Fruit fly (Drosophila melanogaster) whole organism, embryonic: Measurements from ENCODE around the gene CG3104.

Experiments
- B-H2 ChIP-seq: fragments of 200-800 bp; sonication (Bioruptor generic); optimal IDR thresholded peaks from 2 replicates; lab custom pipeline; 2018; ENCODE audit warnings: missing biosample characterization, mild to moderate bottlenecking, missing genetic modification characterization
- CG11560 ChIP-seq: fragments of 200-800 bp; sonication (Bioruptor generic); IDR thresholded peaks from 3 replicates; pipeline ENCODE4 v1.3.6; 2022; ENCODE audit warnings: missing biosample characterization, missing genetic modification characterization
- CG11723 ChIP-seq: fragments of 200-800 bp; sonication (Bioruptor generic); optimal IDR thresholded peaks from 2 replicates; lab custom pipeline; 2017; ENCODE audit warnings: missing biosample characterization, mild to moderate bottlenecking, missing genetic modification characterization
- CG12236 ChIP-seq: fragments of 200-800 bp; sonication (Bioruptor generic); optimal IDR thresholded peaks from 2 replicates; lab custom pipeline; 2016; ENCODE audit warnings: missing biosample characterization, missing genetic modification characterization
- CG12744 ChIP-seq: fragments of 200-800 bp; sonication (Bioruptor generic); optimal IDR thresholded peaks from 2 replicates; lab custom pipeline; 2016; ENCODE audit warnings: missing biosample characterization, missing genetic modification characterization
- CG13296 ChIP-seq: fragments of 200-800 bp; sonication (Bioruptor generic); optimal IDR thresholded peaks from 3 replicates; lab custom pipeline; 2018; ENCODE audit warnings: missing biosample characterization, mild to moderate bottlenecking, missing genetic modification characterization
- CG14441 ChIP-seq: fragments of 200-800 bp; sonication (Bioruptor generic); IDR thresholded peaks from 2 replicates; pipeline ENCODE4 v1.3.6; 2022; ENCODE audit warnings: missing biosample characterization, missing genetic modification characterization
- CG14710 ChIP-seq: fragments of 200-800 bp; sonication (Bioruptor generic); optimal IDR thresholded peaks from 3 replicates; lab custom pipeline; 2019; ENCODE audit warnings: missing biosample characterization, mild to moderate bottlenecking, missing genetic modification characterization, moderate library complexity
- CG15073 ChIP-seq: fragments of 200-800 bp; sonication (Bioruptor generic); optimal IDR thresholded peaks from 2 replicates; lab custom pipeline; 2016; ENCODE audit warnings: missing biosample characterization, missing genetic modification characterization
- CG15269 ChIP-seq: fragments of 200-800 bp; sonication (Bioruptor generic); optimal IDR thresholded peaks from 2 replicates; lab custom pipeline; 2018; ENCODE audit warnings: missing biosample characterization, mild to moderate bottlenecking, missing genetic modification characterization, moderate library complexity
- CG1529 ChIP-seq: fragments of 200-800 bp; sonication (Bioruptor generic); optimal IDR thresholded peaks from 3 replicates; lab custom pipeline; 2018; ENCODE audit warnings: missing biosample characterization, missing genetic modification characterization
- CG15601 ChIP-seq: fragments of 200-800 bp; sonication (Bioruptor generic); optimal IDR thresholded peaks from 3 replicates; lab custom pipeline; 2019; ENCODE audit warnings: missing biosample characterization, mild to moderate bottlenecking, missing genetic modification characterization, moderate library complexity
- CG1832 ChIP-seq: fragments of 200-800 bp; sonication (Bioruptor generic); optimal IDR thresholded peaks from 2 replicates; lab custom pipeline; 2017; ENCODE audit warnings: missing biosample characterization, mild to moderate bottlenecking, missing genetic modification characterization, inconsistent platforms
- CG18619 ChIP-seq: fragments of 200-800 bp; sonication (Bioruptor generic); optimal IDR thresholded peaks from 3 replicates; lab custom pipeline; 2017; ENCODE audit warnings: missing biosample characterization, mild to moderate bottlenecking, missing genetic modification characterization
- CG2712 ChIP-seq: fragments of 200-800 bp; optimal IDR thresholded peaks from 3 replicates; lab custom pipeline; 2019; ENCODE audit warnings: missing biosample characterization, mild to moderate bottlenecking, missing genetic modification characterization, moderate library complexity
- CG30020 ChIP-seq: fragments of 200-800 bp; optimal IDR thresholded peaks from 2 replicates; lab custom pipeline; 2019; ENCODE audit warnings: missing biosample characterization, mild to moderate bottlenecking, missing genetic modification characterization, moderate library complexity
- CG30403 ChIP-seq: fragments of 200-800 bp; sonication (Bioruptor generic); optimal IDR thresholded peaks from 3 replicates; lab custom pipeline; 2016; ENCODE audit warnings: missing biosample characterization, missing genetic modification characterization
- CG3065 ChIP-seq: fragments of 200-800 bp; sonication (Bioruptor generic); optimal IDR thresholded peaks from 2 replicates; lab custom pipeline; 2016; ENCODE audit warnings: missing biosample characterization, missing genetic modification characterization
- CG34422 ChIP-seq: fragments of 200-800 bp; sonication (Bioruptor generic); IDR thresholded peaks from 3 replicates; pipeline ENCODE4 v1.3.6; 2022; ENCODE audit warnings: missing biosample characterization, missing genetic modification characterization
- CG6854 ChIP-seq: fragments of 200-800 bp; sonication (Bioruptor generic); optimal IDR thresholded peaks from 3 replicates; lab custom pipeline; 2017; ENCODE audit warnings: missing biosample characterization, mild to moderate bottlenecking, missing genetic modification characterization
- CG7271 ChIP-seq: fragments of 200-800 bp; sonication (Bioruptor generic); optimal IDR thresholded peaks from 2 replicates; lab custom pipeline; 2018; ENCODE audit warnings: missing biosample characterization, mild to moderate bottlenecking, missing genetic modification characterization, moderate library complexity
- CG7556 ChIP-seq: fragments of 200-800 bp; sonication (Bioruptor generic); optimal IDR thresholded peaks from 2 replicates; lab custom pipeline; 2017; ENCODE audit warnings: missing biosample characterization, mild to moderate bottlenecking, missing genetic modification characterization
- CG9215 ChIP-seq: fragments of 200-800 bp; sonication (Bioruptor generic); IDR thresholded peaks from 2 replicates; pipeline ENCODE4 v1.3.6; 2022; ENCODE audit warnings: missing biosample characterization, missing genetic modification characterization
- CG9817 ChIP-seq: fragments of 200-800 bp; sonication (Bioruptor generic); optimal IDR thresholded peaks from 2 replicates; lab custom pipeline; 2018; ENCODE audit warnings: missing biosample characterization, mild to moderate bottlenecking, missing genetic modification characterization, moderate library complexity
- CHES-1-like ChIP-seq: fragments of 200-800 bp; sonication (Bioruptor generic); optimal IDR thresholded peaks from 2 replicates; lab custom pipeline; 2016; ENCODE audit warnings: missing biosample characterization, missing genetic modification characterization
- Dref ChIP-seq: fragments of 200-800 bp; sonication (Bioruptor generic); IDR thresholded peaks from 2 replicates; pipeline ENCODE4 v1.3.6; 2022; ENCODE audit warnings: missing biosample characterization, missing genetic modification characterization
- Fer1 ChIP-seq: fragments of 200-800 bp; sonication (Bioruptor generic); optimal IDR thresholded peaks from 2 replicates; lab custom pipeline; 2017; ENCODE audit warnings: missing biosample characterization, mild to moderate bottlenecking, missing genetic modification characterization
- Fer3 ChIP-seq: fragments of 200-800 bp; sonication (Bioruptor generic); optimal IDR thresholded peaks from 2 replicates; lab custom pipeline; 2018; ENCODE audit warnings: missing biosample characterization, mild to moderate bottlenecking, missing genetic modification characterization, moderate library complexity
- GATAe ChIP-seq: fragments of 200-800 bp; sonication (Bioruptor generic); conservative IDR thresholded peaks from 2 replicates; pipeline ENCODE4 v1.3.6; 2022; ENCODE audit warnings: missing biosample characterization, missing genetic modification characterization
- HLHmδ ChIP-seq: fragments of 200-800 bp; sonication (Bioruptor generic); optimal IDR thresholded peaks from 2 replicates; lab custom pipeline; 2018; ENCODE audit warnings: missing biosample characterization, mild to moderate bottlenecking, missing genetic modification characterization, moderate library complexity
- MESR4 ChIP-seq: fragments of 200-800 bp; sonication (Bioruptor generic); optimal IDR thresholded peaks from 2 replicates; lab custom pipeline; 2018; ENCODE audit warnings: missing biosample characterization, mild to moderate bottlenecking, missing genetic modification characterization, moderate library complexity
- Side ChIP-seq: fragments of 200-800 bp; sonication (Bioruptor generic); optimal IDR thresholded peaks from 2 replicates; lab custom pipeline; 2016; ENCODE audit warnings: missing biosample characterization, missing genetic modification characterization
- Xbp1 ChIP-seq: fragments of 200-800 bp; sonication (Bioruptor generic); optimal IDR thresholded peaks from 3 replicates; lab custom pipeline; 2016; ENCODE audit warnings: missing biosample characterization, mild to moderate bottlenecking, missing genetic modification characterization
- br ChIP-seq: fragments of >200 bp; optimal IDR thresholded peaks from 2 replicates; lab custom pipeline; 2017
- chinmo ChIP-seq: fragments of 200-800 bp; sonication (Bioruptor generic); IDR thresholded peaks from 4 replicates; pipeline ENCODE4 v1.3.6; 2022; ENCODE audit warnings: missing biosample characterization, missing genetic modification characterization; ENCODE audit not compliant: partially characterized antibody
- ci ChIP-seq: fragments of 200-800 bp; sonication (Bioruptor generic); IDR thresholded peaks from 3 replicates; pipeline ENCODE4 v1.3.6; 2022; ENCODE audit warnings: missing biosample characterization, missing genetic modification characterization
- corto ChIP-seq: fragments of 200-800 bp; sonication (Bioruptor generic); optimal IDR thresholded peaks from 2 replicates; lab custom pipeline; 2016; ENCODE audit warnings: missing biosample characterization, mild to moderate bottlenecking, missing genetic modification characterization, moderate library complexity
- eve ChIP-seq, 2 experiments: fragments of >200 bp; optimal IDR thresholded peaks; 2 replicates each; lab custom pipeline; 2017; ENCODE audit warnings: missing biosample characterization in 2 of 2, missing genetic modification characterization in 2 of 2
- eyg ChIP-seq: fragments of 200-800 bp; sonication (Bioruptor generic); optimal IDR thresholded peaks from 3 replicates; lab custom pipeline; 2016; ENCODE audit warnings: missing biosample characterization, missing genetic modification characterization
- ind ChIP-seq: fragments of 200-800 bp; sonication (Bioruptor generic); optimal IDR thresholded peaks from 3 replicates; lab custom pipeline; 2016; ENCODE audit warnings: missing biosample characterization, missing genetic modification characterization
- lbe ChIP-seq: fragments of 200-800 bp; sonication (Bioruptor generic); optimal IDR thresholded peaks from 2 replicates; lab custom pipeline; 2016; ENCODE audit warnings: missing biosample characterization, mild to moderate bottlenecking, missing genetic modification characterization
- lilli ChIP-seq: fragments of 200-800 bp; sonication (Bioruptor generic); optimal IDR thresholded peaks from 3 replicates; lab custom pipeline; 2016; ENCODE audit warnings: missing biosample characterization, missing genetic modification characterization
- nerfin-2 ChIP-seq: fragments of 200-800 bp; sonication (Bioruptor generic); IDR thresholded peaks from 2 replicates; pipeline ENCODE4 v1.3.6; 2022; ENCODE audit warnings: missing biosample characterization, missing genetic modification characterization; ENCODE audit not compliant: partially characterized antibody
- org-1 ChIP-seq: fragments of 200-800 bp; sonication (Bioruptor generic); optimal IDR thresholded peaks from 2 replicates; lab custom pipeline; 2017; ENCODE audit warnings: missing biosample characterization, missing genetic modification characterization
- psq ChIP-seq: fragments of 200-800 bp; sonication (Bioruptor generic); optimal IDR thresholded peaks from 2 replicates; lab custom pipeline; 2017; ENCODE audit warnings: missing biosample characterization, missing genetic modification characterization
- ro ChIP-seq: fragments of 200-800 bp; sonication (Bioruptor generic); IDR thresholded peaks from 2 replicates; pipeline ENCODE4 v1.3.6; 2022; ENCODE audit warnings: missing biosample characterization, missing genetic modification characterization
- salm ChIP-seq: fragments of 200-800 bp; sonication (Bioruptor generic); optimal IDR thresholded peaks from 2 replicates; lab custom pipeline; 2018; ENCODE audit warnings: missing biosample characterization, mild to moderate bottlenecking, missing genetic modification characterization
- sqz ChIP-seq: fragments of 200-800 bp; sonication (Bioruptor generic); optimal IDR thresholded peaks from 3 replicates; lab custom pipeline; 2018; ENCODE audit warnings: missing biosample characterization, mild to moderate bottlenecking, missing genetic modification characterization
- stc ChIP-seq: fragments of 200-800 bp; sonication (Bioruptor generic); IDR thresholded peaks from 2 replicates; pipeline ENCODE4 v1.3.6; 2022; ENCODE audit warnings: missing biosample characterization, missing genetic modification characterization
- tgo ChIP-seq: fragments of 200-800 bp; sonication (Bioruptor generic); IDR thresholded peaks from 3 replicates; pipeline ENCODE4 v1.3.6; 2022; ENCODE audit warnings: missing biosample characterization, missing genetic modification characterization
- toy ChIP-seq: fragments of 200-800 bp; sonication (Bioruptor generic); IDR thresholded peaks from 2 replicates; pipeline ENCODE4 v1.3.6; 2022; ENCODE audit warnings: missing biosample characterization, missing genetic modification characterization
- twi ChIP-seq: fragments of 200-800 bp; optimal IDR thresholded peaks from 2 replicates; lab custom pipeline; 2019; ENCODE audit warnings: missing biosample characterization, mild to moderate bottlenecking, missing genetic modification characterization, moderate library complexity
- tx ChIP-seq: fragments of 200-800 bp; sonication (Bioruptor generic); optimal IDR thresholded peaks from 2 replicates; lab custom pipeline; 2016; ENCODE audit warnings: missing biosample characterization, missing genetic modification characterization

Gene CG3104

dm6 chr2L:2905051-2905446, 49.5 kb upstream of the CG3104 start:
- TF ChIP-seq sqz (GFP tag; lab: Kevin White, UChicago) = no peak
- no peak for TF ChIP-seq lbe (GFP tag; lab: Kevin White, UChicago)
- TF ChIP-seq CG3065 (GFP tag; lab: Kevin White, UChicago) = no peak
- TF ChIP-seq CG2712 (tag; lab: Kevin White, UChicago) = peak; percentile 57
- no peak for TF ChIP-seq HLHmδ (GFP tag; lab: Kevin White, UChicago)
- TF ChIP-seq psq (GFP tag; lab: Kevin White, UChicago) = peak; percentile 65
- TF ChIP-seq stc = peak; percentile 65
- peak; percentile 68 for TF ChIP-seq tgo
- TF ChIP-seq CG9817 (tag; lab: Kevin White, UChicago) = no peak
- TF ChIP-seq br (lab: Kevin White, UChicago) = no peak
- TF ChIP-seq MESR4 (GFP tag; lab: Kevin White, UChicago) = no peak
- TF ChIP-seq salm (tag; lab: Kevin White, UChicago) = peak; percentile 4
- TF ChIP-seq CG13296 (GFP tag; lab: Kevin White, UChicago) = no peak
- no peak for TF ChIP-seq tx (GFP tag; lab: Kevin White, UChicago)
- no peak for TF ChIP-seq twi (tag; lab: Kevin White, UChicago)
- TF ChIP-seq Dref (GFP tag; lab: Robert Waterston, UW) = no peak
- peak; percentile 30 for TF ChIP-seq CG1529
- TF ChIP-seq lilli (GFP tag; lab: Kevin White, UChicago) = peak; percentile 52
- TF ChIP-seq CHES-1-like (GFP tag; lab: Kevin White, UChicago) = no peak
- TF ChIP-seq org-1 (GFP tag; lab: Kevin White, UChicago) = no peak
- peak; percentile 45 for TF ChIP-seq ind (GFP tag; lab: Kevin White, UChicago)
- TF ChIP-seq CG6854 (GFP tag; lab: Kevin White, UChicago) = no peak
- no peak for TF ChIP-seq CG9215 (GFP tag; lab: Robert Waterston, UW)
- no peak for TF ChIP-seq CG7271 (tag; lab: Kevin White, UChicago)
- TF ChIP-seq CG14710 (tag; lab: Kevin White, UChicago) = no peak
- no peak for TF ChIP-seq CG34422 (GFP tag; lab: Robert Waterston, UW)
- TF ChIP-seq Side (GFP tag; lab: Kevin White, UChicago) = no peak
- TF ChIP-seq nerfin-2 = no peak
- no peak for TF ChIP-seq CG30020
- no peak for TF ChIP-seq CG12744 (GFP tag; lab: Kevin White, UChicago)
- TF ChIP-seq CG11560 = no peak
- no peak for TF ChIP-seq CG12236 (GFP tag; lab: Kevin White, UChicago)
- TF ChIP-seq eve (GFP tag; optimal IDR thresholded peaks at IDR 0.05; lab: Kevin White, UChicago) = no peak
- peak; percentile 69 for TF ChIP-seq CG15269 (tag; lab: Kevin White, UChicago)
- TF ChIP-seq corto = no peak
- no peak for TF ChIP-seq chinmo
- no peak for TF ChIP-seq B-H2
- peak; percentile 34 for TF ChIP-seq CG14441
- TF ChIP-seq toy = no peak
- no peak for TF ChIP-seq GATAe (GFP tag; lab: Robert Waterston, UW)
- peak; percentile 56 for TF ChIP-seq CG30403
- peak; percentile 74; the same call in 2 of the 3 replicates for TF ChIP-seq ci (GFP tag; lab: Robert Waterston, UW)
- TF ChIP-seq ro = no peak
- TF ChIP-seq Fer1 (GFP tag; lab: Kevin White, UChicago) = peak; percentile 3
- no peak for TF ChIP-seq CG15601
- TF ChIP-seq Fer3 = no peak
- no peak for TF ChIP-seq CG1832
- peak; percentile 26 for TF ChIP-seq CG7556 (GFP tag; lab: Kevin White, UChicago)
- TF ChIP-seq CG11723 = no peak
- no peak for TF ChIP-seq CG15073 (GFP tag; lab: Kevin White, UChicago)
- no peak for TF ChIP-seq eyg
- TF ChIP-seq Xbp1 (GFP tag; lab: Kevin White, UChicago) = peak; percentile 42
- TF ChIP-seq CG18619 (GFP tag; lab: Kevin White, UChicago) = no peak
